Fruit fly (Drosophila melanogaster): ENCODE results near the gene CG13946.

The CG13946 gene

dm6 chr2L:826388-826787, 50.1 kb downstream of the CG13946 start:
- TF ChIP-seq pan (optimal IDR thresholded peaks at IDR 0.05) (no peak), Dif (GFP tag; optimal IDR thresholded peaks at IDR 0.05; ENCODE audit: partially characterized antibody) (peak; percentile 84), dl (GFP tag; optimal IDR thresholded peaks at IDR 0.05; ENCODE audit: insufficient read depth in 1 of 2, partially characterized antibody in 2 of 2) (peak; percentile 85 to 90)

All from whole organism, wandering third instar larva.